Worm (Caenorhabditis elegans) whole organism, L4/young adult: ENCODE measurements around the gene Y60C6A.3.

ENCODE experiments used
- W03F9.2 ChIP-seq: fragments of 150-350 bp; optimal IDR thresholded peaks from 2 replicates; lab custom pipeline; 2014; ENCODE audit warnings: missing biosample characterization, missing genetic modification characterization
- dao-5 ChIP-seq: sonication (generic microtip); optimal IDR thresholded peaks from 2 replicates; lab custom pipeline; 2016; ENCODE audit warnings: missing genotype, missing genetic modification characterization, moderate library complexity, missing compliant biosample characterization
- him-1 ChIP-seq: sonication (generic microtip); optimal IDR thresholded peaks from 2 replicates; lab custom pipeline; 2016; ENCODE audit warnings: missing genotype, missing genetic modification reagents, missing genetic modification characterization, missing compliant biosample characterization

ce11 chrV:4801943-4802342, 16.3 kb downstream of the Y60C6A.3 start:
- TF ChIP-seq dao-5 (tag; lab: Kevin White, UChicago) (no peak), W03F9.2 (tag; lab: Kevin White, UChicago) (no peak), him-1 (no peak)
